Worm (Caenorhabditis elegans): ENCODE data around the gene R11H6.5.

ce11 chrV:14599972-14600371 lies 12.1 kb downstream of the R11H6.5 start, which contains the start of gene glb-22:
- TF ChIP-seq dmd-6 (GFP tag; IDR thresholded peaks at IDR 0.05): no peak
- TF ChIP-seq T26A8.4 (GFP tag; IDR thresholded peaks at IDR 0.05): no peak
- no peak for TF ChIP-seq ceh-20 (GFP tag; IDR thresholded peaks at IDR 0.05)
- no peak for TF ChIP-seq dmd-8 (GFP tag; IDR thresholded peaks at IDR 0.05)
- no peak for TF ChIP-seq unc-130 (GFP tag; optimal IDR thresholded peaks at IDR 0.05)

Measured in whole organism, L4 larva.